ENCODE assay signal across 4 fruit fly cellular contexts in genomic region chr3R:11991538-11992164, dm6.
TF ChIP-seq lines count a peak whose summit lies in the region.

No protein-coding gene starts in this region.

- no peak for TF ChIP-seq CTCF in whole organism, embryonic (GFP tag; optimal IDR thresholded peaks at IDR 0.05; lab: Kevin White, UChicago)

TF ChIP-seq in whole organism, adult, 20 proteins besides CTCF, POLR2A, EP300 and RAD21:
- TF ChIP-seq kay (GFP tag; lab: Kevin White, UChicago; ENCODE audit: borderline replicate concordance) (no peak), CG11617 (GFP tag; optimal IDR thresholded peaks at IDR 0.05; lab: Kevin White, UChicago) (no peak), tj (GFP tag; optimal IDR thresholded peaks at IDR 0.05; lab: Kevin White, UChicago) (peak; percentile 64), bab1 (GFP tag; optimal IDR thresholded peaks at IDR 0.05; lab: Kevin White, UChicago) (no peak)

TF ChIP-seq in whole organism, embryonic, 481 proteins besides CTCF, POLR2A, EP300 and RAD21:
- TF ChIP-seq ERR (GFP tag; optimal IDR thresholded peaks at IDR 0.05; lab: Kevin White, UChicago) (no peak), CG13775 (GFP tag; optimal IDR thresholded peaks at IDR 0.05; lab: Kevin White, UChicago) (no peak), BEAF-32 (GFP tag; optimal IDR thresholded peaks at IDR 0.05; lab: Kevin White, UChicago) (no peak), C15 (GFP tag; IDR thresholded peaks at IDR 0.05; lab: Robert Waterston, UW) (0 out of 3 replicates have a peak, but pooled peaks have one; percentile 30), lab (GFP tag; optimal IDR thresholded peaks at IDR 0.05; lab: Kevin White, UChicago) (peak; percentile 5), CG12071 (GFP tag; optimal IDR thresholded peaks at IDR 0.05; lab: Kevin White, UChicago) (peak; percentile 10), PHDP (tag; optimal IDR thresholded peaks at IDR 0.05; lab: Kevin White, UChicago) (peak; percentile 5), ATbp (GFP tag; optimal IDR thresholded peaks at IDR 0.05; lab: Kevin White, UChicago) (peak; percentile 52), Rfx (GFP tag; IDR thresholded peaks at IDR 0.05; lab: Robert Waterston, UW) (0 out of 2 replicates have a peak, but pooled peaks have one; percentile 20), Med (GFP tag; lab: Kevin White, UChicago) (peak; percentile 45), D19B (GFP tag; optimal IDR thresholded peaks at IDR 0.05; lab: Kevin White, UChicago) (no peak)

TF ChIP-seq in whole organism, prepupa, 60 proteins besides CTCF, POLR2A, EP300 and RAD21:
- TF ChIP-seq Eip78C (GFP tag; lab: Kevin White, UChicago) (peak; percentile 67), Sox102F (GFP tag; optimal IDR thresholded peaks at IDR 0.05; lab: Kevin White, UChicago) (peak; percentile 23), svp (GFP tag; lab: Kevin White, UChicago) (peak; percentile 90), net (GFP tag; optimal IDR thresholded peaks at IDR 0.05; lab: Kevin White, UChicago) (no peak), Blimp-1 (GFP tag; optimal IDR thresholded peaks at IDR 0.05; lab: Kevin White, UChicago) (peak; percentile 10), fkh (GFP tag; optimal IDR thresholded peaks at IDR 0.05; lab: Kevin White, UChicago) (peak; percentile 60), CG8319 (GFP tag; optimal IDR thresholded peaks at IDR 0.05; lab: Kevin White, UChicago) (no peak), CG6854 (GFP tag; optimal IDR thresholded peaks at IDR 0.05; lab: Kevin White, UChicago) (peak; percentile 80)
TF ChIP-seq in whole organism, prepupa: peak in this region for 6.

TF ChIP-seq in whole organism, wandering third instar larva, 38 proteins besides CTCF, POLR2A, EP300 and RAD21:
- TF ChIP-seq HLH106 (tag; optimal IDR thresholded peaks at IDR 0.05; lab: Kevin White, UChicago), result no peak
- no peak for TF ChIP-seq Rel (GFP tag; optimal IDR thresholded peaks at IDR 0.05; lab: Kevin White, UChicago)
- peak; percentile 59 for TF ChIP-seq Rel (tag; optimal IDR thresholded peaks at IDR 0.05; lab: Kevin White, UChicago)
